Fruit fly (Drosophila melanogaster) whole organism, embryonic: Measurements from ENCODE around the gene CG8379.

Experiments
- Atf6 ChIP-seq: fragments of 200-800 bp; sonication (Bioruptor generic); IDR thresholded peaks from 2 replicates; pipeline ENCODE4 v1.3.6; 2022; ENCODE audit warnings: missing biosample characterization, missing genetic modification characterization
- Blimp-1 ChIP-seq: fragments of 200-800 bp; sonication (Bioruptor generic); optimal IDR thresholded peaks from 3 replicates; lab custom pipeline; 2018; ENCODE audit warnings: missing biosample characterization, missing genetic modification characterization, mild to moderate bottlenecking, moderate library complexity, missing genetic modification reagents
- Bteb2 ChIP-seq: fragments of 200-800 bp; sonication (Bioruptor generic); optimal IDR thresholded peaks from 2 replicates; lab custom pipeline; 2016; ENCODE audit warnings: missing biosample characterization, missing genetic modification characterization
- CG11504 ChIP-seq: fragments of 200-800 bp; sonication (Bioruptor generic); optimal IDR thresholded peaks from 3 replicates; lab custom pipeline; 2019; ENCODE audit warnings: missing biosample characterization, mild to moderate bottlenecking, missing genetic modification characterization, moderate library complexity
- CG12942 ChIP-seq: fragments of 200-800 bp; sonication (Bioruptor generic); optimal IDR thresholded peaks from 3 replicates; lab custom pipeline; 2016; ENCODE audit warnings: missing biosample characterization, missing genetic modification characterization
- CG13123 ChIP-seq: fragments of 200-800 bp; sonication (Bioruptor generic); optimal IDR thresholded peaks from 2 replicates; lab custom pipeline; 2016; ENCODE audit warnings: missing biosample characterization, missing genetic modification characterization
- CG13287 ChIP-seq: fragments of 200-800 bp; sonication (Bioruptor generic); IDR thresholded peaks from 2 replicates; pipeline ENCODE4 v1.3.6; 2022; ENCODE audit warnings: missing biosample characterization, missing genetic modification characterization; ENCODE audit not compliant: partially characterized antibody
- CG14860 ChIP-seq: fragments of 200-800 bp; sonication (Bioruptor generic); IDR thresholded peaks from 3 replicates; pipeline ENCODE4 v1.3.6; 2022; ENCODE audit warnings: missing biosample characterization, missing genetic modification characterization; ENCODE audit not compliant: partially characterized antibody
- CG15269 ChIP-seq: fragments of 200-800 bp; sonication (Bioruptor generic); optimal IDR thresholded peaks from 2 replicates; lab custom pipeline; 2018; ENCODE audit warnings: missing biosample characterization, mild to moderate bottlenecking, missing genetic modification characterization, moderate library complexity
- CG15696 ChIP-seq: fragments of 200-800 bp; sonication (Bioruptor generic); optimal IDR thresholded peaks from 2 replicates; lab custom pipeline; 2019; ENCODE audit warnings: missing biosample characterization, mild to moderate bottlenecking, missing genetic modification characterization, moderate library complexity
- CG1603 ChIP-seq: fragments of 200-800 bp; sonication (Bioruptor generic); optimal IDR thresholded peaks from 2 replicates; lab custom pipeline; 2019; ENCODE audit warnings: missing biosample characterization, mild to moderate bottlenecking, missing genetic modification characterization, moderate library complexity
- CG16815 ChIP-seq: fragments of 200-800 bp; sonication (Bioruptor generic); optimal IDR thresholded peaks from 3 replicates; lab custom pipeline; 2017; ENCODE audit warnings: missing biosample characterization, mild to moderate bottlenecking, missing genetic modification characterization
- CG18599 ChIP-seq: fragments of 200-800 bp; sonication (Bioruptor generic); optimal IDR thresholded peaks from 3 replicates; lab custom pipeline; 2017; ENCODE audit warnings: missing biosample characterization, missing genetic modification characterization, mild to moderate bottlenecking, moderate library complexity, missing genetic modification reagents
- CG2129 ChIP-seq: fragments of 200-800 bp; sonication (Bioruptor generic); IDR thresholded peaks from 2 replicates; pipeline ENCODE4 v1.3.6; 2022; ENCODE audit warnings: missing biosample characterization, missing genetic modification characterization; ENCODE audit not compliant: partially characterized antibody
- CG30403 ChIP-seq: fragments of 200-800 bp; sonication (Bioruptor generic); optimal IDR thresholded peaks from 3 replicates; lab custom pipeline; 2016; ENCODE audit warnings: missing biosample characterization, missing genetic modification characterization
- CG4424 ChIP-seq: fragments of 200-800 bp; sonication (Bioruptor generic); optimal IDR thresholded peaks from 3 replicates; lab custom pipeline; 2016; ENCODE audit warnings: missing biosample characterization, missing genetic modification characterization
- CG7271 ChIP-seq: fragments of 200-800 bp; sonication (Bioruptor generic); optimal IDR thresholded peaks from 2 replicates; lab custom pipeline; 2018; ENCODE audit warnings: missing biosample characterization, mild to moderate bottlenecking, missing genetic modification characterization, moderate library complexity
- CG9727 ChIP-seq: fragments of 200-800 bp; sonication (Bioruptor generic); optimal IDR thresholded peaks from 3 replicates; lab custom pipeline; 2017; ENCODE audit warnings: missing biosample characterization, mild to moderate bottlenecking, missing genetic modification characterization
- CG9797 ChIP-seq: fragments of 200-800 bp; sonication (Bioruptor generic); optimal IDR thresholded peaks from 3 replicates; lab custom pipeline; 2018; ENCODE audit warnings: missing biosample characterization, mild to moderate bottlenecking, missing genetic modification characterization
- CkIIα-i1 ChIP-seq: fragments of 200-800 bp; sonication (Bioruptor generic); IDR thresholded peaks from 2 replicates; pipeline ENCODE4 v1.3.6; 2022; ENCODE audit warnings: missing biosample characterization, missing genetic modification characterization
- CrebB ChIP-seq: fragments of 200-800 bp; sonication (Bioruptor generic); optimal IDR thresholded peaks from 3 replicates; lab custom pipeline; 2018; ENCODE audit warnings: missing biosample characterization, mild to moderate bottlenecking, missing genetic modification characterization
- Doc3 ChIP-seq: fragments of 200-800 bp; sonication (Bioruptor generic); IDR thresholded peaks from 3 replicates; pipeline ENCODE4 v1.3.6; 2022; ENCODE audit warnings: missing biosample characterization, missing genetic modification characterization; ENCODE audit not compliant: partially characterized antibody
- E2f2 ChIP-seq: fragments of 200-800 bp; sonication (Bioruptor generic); IDR thresholded peaks from 2 replicates; pipeline ENCODE4 v1.3.6; 2022; ENCODE audit warnings: missing biosample characterization, missing genetic modification characterization
- Gug ChIP-seq: fragments of 200-800 bp; sonication (Bioruptor generic); IDR thresholded peaks from 4 replicates; pipeline ENCODE4 v1.3.6; 2022; ENCODE audit warnings: missing biosample characterization, missing genetic modification characterization
- HmgD ChIP-seq: fragments of 200-800 bp; sonication (Bioruptor generic); optimal IDR thresholded peaks from 3 replicates; lab custom pipeline; 2016; ENCODE audit warnings: missing biosample characterization, missing genetic modification characterization
- NK7.1 ChIP-seq: fragments of 200-800 bp; sonication (Bioruptor generic); optimal IDR thresholded peaks from 3 replicates; lab custom pipeline; 2016; ENCODE audit warnings: missing biosample characterization, missing genetic modification characterization
- Nf-YC ChIP-seq: fragments of 200-800 bp; optimal IDR thresholded peaks from 3 replicates; lab custom pipeline; 2019; ENCODE audit warnings: missing biosample characterization, mild to moderate bottlenecking, missing genetic modification characterization, moderate library complexity
- Rfx ChIP-seq: fragments of 200-800 bp; sonication (Bioruptor generic); IDR thresholded peaks from 2 replicates; pipeline ENCODE4 v1.3.6; 2022; ENCODE audit warnings: missing biosample characterization, missing genetic modification characterization
- Tbp ChIP-seq: fragments of >200 bp; optimal IDR thresholded peaks from 2 replicates; lab custom pipeline; 2018; ENCODE audit warnings: missing biosample characterization, missing genetic modification characterization
- Trl ChIP-seq, 3 experiments: fragments of >200 bp in 2 of 3; fragments of 200-800 bp in 1 of 3; sonication (Bioruptor generic) in 1 of 3; optimal IDR thresholded peaks; 2 replicates in 1 of 3; 3 replicates in 2 of 3; lab custom pipeline; 2016 to 2017; ENCODE audit warnings: missing biosample characterization in 1 of 3, missing genetic modification characterization in 1 of 3
- crol ChIP-seq: fragments of 200-800 bp; sonication (Bioruptor generic); IDR thresholded peaks from 2 replicates; pipeline ENCODE4 v1.3.6; 2022; ENCODE audit warnings: missing biosample characterization, missing genetic modification characterization
- cwo ChIP-seq: fragments of 200-800 bp; sonication (Bioruptor generic); optimal IDR thresholded peaks from 3 replicates; lab custom pipeline; 2017; ENCODE audit warnings: missing biosample characterization, missing genetic modification characterization, mild to moderate bottlenecking, moderate library complexity, missing genetic modification reagents
- dm ChIP-seq: fragments of 200-800 bp; sonication (Bioruptor generic); optimal IDR thresholded peaks from 3 replicates; lab custom pipeline; 2016; ENCODE audit warnings: missing biosample characterization, missing genetic modification characterization
- exex ChIP-seq: fragments of 200-800 bp; sonication (Bioruptor generic); optimal IDR thresholded peaks from 4 replicates; lab custom pipeline; 2018; ENCODE audit warnings: missing biosample characterization, mild to moderate bottlenecking, missing genetic modification characterization, moderate library complexity
- fd102C ChIP-seq: fragments of 200-800 bp; sonication (Bioruptor generic); optimal IDR thresholded peaks from 2 replicates; lab custom pipeline; 2018; ENCODE audit warnings: missing biosample characterization, mild to moderate bottlenecking, missing genetic modification characterization, moderate library complexity
- ftz-f1 ChIP-seq: fragments of 200-800 bp; sonication (Bioruptor generic); optimal IDR thresholded peaks from 2 replicates; lab custom pipeline; 2016; ENCODE audit warnings: missing biosample characterization, missing genetic modification characterization
- grau ChIP-seq: fragments of 200-800 bp; optimal IDR thresholded peaks from 3 replicates; lab custom pipeline; 2019; ENCODE audit warnings: missing biosample characterization, mild to moderate bottlenecking, missing genetic modification characterization, moderate library complexity
- gt ChIP-seq: fragments of 200-800 bp; sonication (Bioruptor generic); IDR thresholded peaks from 2 replicates; pipeline ENCODE4 v1.3.6; 2022; ENCODE audit warnings: missing biosample characterization, missing genetic modification characterization
- hb ChIP-seq: fragments of 200-800 bp; sonication (Bioruptor generic); IDR thresholded peaks from 3 replicates; pipeline ENCODE4 v1.3.6; 2022; ENCODE audit warnings: missing biosample characterization, missing genetic modification characterization; ENCODE audit not compliant: partially characterized antibody
- insv ChIP-seq, 2 experiments: fragments of 200-800 bp; sonication (Bioruptor generic); optimal IDR thresholded peaks; 3 replicates each; lab custom pipeline; 2016 to 2018; ENCODE audit warnings: missing biosample characterization in 2 of 2, missing genetic modification characterization in 2 of 2
- jing ChIP-seq: fragments of 200-800 bp; sonication (Bioruptor generic); optimal IDR thresholded peaks from 2 replicates; lab custom pipeline; 2018; ENCODE audit warnings: missing biosample characterization, mild to moderate bottlenecking, missing genetic modification characterization
- jumu ChIP-seq: fragments of 200-800 bp; sonication (Bioruptor generic); optimal IDR thresholded peaks from 3 replicates; lab custom pipeline; 2016; ENCODE audit warnings: missing biosample characterization, missing genetic modification characterization
- org-1 ChIP-seq: fragments of 200-800 bp; sonication (Bioruptor generic); optimal IDR thresholded peaks from 2 replicates; lab custom pipeline; 2017; ENCODE audit warnings: missing biosample characterization, missing genetic modification characterization
- schlank ChIP-seq: fragments of 200-800 bp; sonication (Bioruptor generic); optimal IDR thresholded peaks from 2 replicates; lab custom pipeline; 2018; ENCODE audit warnings: missing biosample characterization, mild to moderate bottlenecking, missing genetic modification characterization
- seq ChIP-seq: fragments of 200-800 bp; sonication (Bioruptor generic); IDR thresholded peaks from 2 replicates; pipeline ENCODE4 v1.3.6; 2022; ENCODE audit warnings: missing biosample characterization, missing genetic modification characterization
- slou ChIP-seq: fragments of 200-800 bp; sonication (Bioruptor generic); optimal IDR thresholded peaks from 3 replicates; lab custom pipeline; 2016; ENCODE audit warnings: missing biosample characterization, missing genetic modification characterization
- slp2 ChIP-seq: fragments of 200-800 bp; sonication (Bioruptor generic); optimal IDR thresholded peaks from 2 replicates; lab custom pipeline; 2016; ENCODE audit warnings: missing biosample characterization, missing genetic modification characterization
- unc-4 ChIP-seq: fragments of 200-800 bp; sonication (Bioruptor generic); IDR thresholded peaks from 2 replicates; pipeline ENCODE4 v1.3.6; 2022; ENCODE audit warnings: missing biosample characterization, missing genetic modification characterization; ENCODE audit not compliant: partially characterized antibody
- wek ChIP-seq: fragments of 200-800 bp; sonication (Bioruptor generic); optimal IDR thresholded peaks from 3 replicates; lab custom pipeline; 2018; ENCODE audit warnings: missing biosample characterization, mild to moderate bottlenecking, missing genetic modification characterization, moderate library complexity

The CG8379 gene

DNA sequence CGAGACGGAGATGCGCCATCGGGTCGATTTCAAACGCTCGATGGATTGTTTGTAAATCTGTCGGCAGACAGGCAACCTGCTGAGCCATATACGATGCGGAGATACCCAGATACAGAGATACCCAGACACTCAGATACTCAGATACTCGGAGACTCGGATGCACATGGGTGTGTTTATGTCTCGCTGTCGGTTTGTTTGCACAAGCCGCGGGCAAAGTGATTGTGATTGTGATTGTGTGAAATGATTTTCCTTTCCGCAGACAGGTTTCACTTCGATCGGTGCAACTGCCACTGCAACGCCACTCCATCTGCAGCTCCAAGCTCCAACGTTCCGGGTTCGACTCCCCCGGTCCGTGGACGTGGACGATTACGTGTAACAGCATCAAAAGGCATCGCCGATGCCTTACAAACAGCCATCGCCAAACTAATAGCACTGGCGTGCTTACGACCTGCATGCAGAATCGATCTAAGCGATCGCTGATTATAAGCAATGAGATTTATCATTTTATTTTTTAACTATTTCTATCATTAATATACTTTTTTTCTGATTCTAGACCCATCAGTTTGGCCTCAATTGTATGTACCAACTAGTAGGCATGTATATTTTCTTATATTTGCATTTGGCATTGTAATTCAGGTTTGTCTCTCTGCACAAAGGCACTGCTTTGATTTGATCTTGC is 35.4 kb upstream of the CG8379 start (continued):
- TF ChIP-seq org-1 (GFP tag; lab: Kevin White, UChicago) (no peak), CG9727 (GFP tag; lab: Kevin White, UChicago) (peak; percentile 39), CG15696 (tag; lab: Kevin White, UChicago) (no peak), Rfx (GFP tag; lab: Robert Waterston, UW) (0 out of 2 replicates have a peak, but pooled peaks have one; percentile 33), CG7271 (tag; lab: Kevin White, UChicago) (no peak), Bteb2 (GFP tag; lab: Kevin White, UChicago) (no peak), CG18599 (GFP tag; lab: Kevin White, UChicago) (peak; percentile 13), CG4424 (peak; percentile 50), grau (tag; lab: Kevin White, UChicago) (peak; percentile 42), cwo (GFP tag; lab: Kevin White, UChicago) (peak; percentile 18), Nf-YC (tag; lab: Kevin White, UChicago) (no peak), slp2 (GFP tag; lab: Kevin White, UChicago) (peak; percentile 5), CG12942 (GFP tag; lab: Kevin White, UChicago) (no peak), CrebB (tag; lab: Kevin White, UChicago) (no peak), jing (GFP tag; lab: Kevin White, UChicago) (peak; percentile 35), dm (no peak), crol (no peak), CG30403 (GFP tag; lab: Kevin White, UChicago) (peak; percentile 41), CG14860 (no peak), wek (GFP tag; lab: Kevin White, UChicago) (no peak), CG2129 (GFP tag; lab: Robert Waterston, UW) (no peak), gt (no peak), CG9797 (GFP tag; lab: Kevin White, UChicago) (no peak), ftz-f1 (GFP tag; lab: Kevin White, UChicago) (no peak), Blimp-1 (peak; percentile 53), HmgD (GFP tag; lab: Kevin White, UChicago) (no peak), Tbp (no peak), Gug (GFP tag; lab: Robert Waterston, UW) (peak; percentile 71), E2f2 (GFP tag; lab: Robert Waterston, UW) (0 out of 2 replicates have a peak, but pooled peaks have one; percentile 20), hb (no peak), CG15269 (tag; lab: Kevin White, UChicago) (peak; percentile 52), NK7.1 (no peak), CG16815 (GFP tag; lab: Kevin White, UChicago) (no peak), jumu (GFP tag; lab: Kevin White, UChicago) (no peak), seq (peak; percentile 44), Atf6 (GFP tag; lab: Robert Waterston, UW) (no peak), slou (GFP tag; lab: Kevin White, UChicago) (no peak), Trl (optimal IDR thresholded peaks at IDR 0.05; lab: Kevin White, UChicago) (no peak), Trl (GFP tag; optimal IDR thresholded peaks at IDR 0.05; lab: Kevin White, UChicago) (no peak), unc-4 (GFP tag; lab: Robert Waterston, UW) (no peak), Doc3 (GFP tag; lab: Robert Waterston, UW) (no peak), schlank (tag; lab: Kevin White, UChicago) (no peak), CG1603 (peak; percentile 45), fd102C (GFP tag; lab: Kevin White, UChicago) (no peak), CG13123 (GFP tag; lab: Kevin White, UChicago) (no peak), insv (GFP tag; optimal IDR thresholded peaks at IDR 0.05; lab: Kevin White, UChicago) (no peak), exex (no peak), CkIIα-i1 (GFP tag; lab: Robert Waterston, UW) (no peak), CG13287 (no peak), CG11504 (peak; percentile 77)
